Worm (Caenorhabditis elegans) whole organism, midembryonic: Measurements from ENCODE around the gene R04D3.2.

Experiments used
- klf-2 ChIP-seq: fragments of 200-800 bp; sonication (Bioruptor generic); conservative IDR thresholded peaks from 2 replicates; pipeline ENCODE4 v1.3.6; 2022; ENCODE audit warnings: missing genetic modification reagents, missing genetic modification characterization, missing compliant biosample characterization
- tab-1 ChIP-seq: fragments of 200-800 bp; sonication (Bioruptor generic); IDR thresholded peaks from 2 replicates; pipeline ENCODE4 v1.3.6; 2022; ENCODE audit warnings: missing genetic modification characterization, missing compliant biosample characterization
- ztf-23 ChIP-seq: fragments of 200-800 bp; sonication (Bioruptor generic); IDR thresholded peaks from 2 replicates; pipeline ENCODE4 v1.3.6; 2022; ENCODE audit warnings: missing genetic modification reagents, missing genetic modification characterization, missing compliant biosample characterization
- ztf-29 ChIP-seq: fragments of 200-800 bp; sonication (Bioruptor generic); IDR thresholded peaks from 2 replicates; pipeline ENCODE4 v1.3.6; 2022; ENCODE audit warnings: missing genetic modification reagents, missing genetic modification characterization, missing compliant biosample characterization

ce11 chrX:13278876-13279275, 7.6 kb downstream of the R04D3.2 start, which contains the start of gene phf-33:
- TF ChIP-seq tab-1 (GFP tag; lab: Robert Waterston, UW) (no peak), klf-2 (GFP tag; lab: Robert Waterston, UW) (no peak), ztf-23 (no peak), ztf-29 (GFP tag; lab: Robert Waterston, UW) (no peak)
